Worm (Caenorhabditis elegans) whole organism, midembryonic: ENCODE data around the gene mec-17.

Source experiments
- T22C8.4 ChIP-seq: fragments of 200-800 bp; sonication (Bioruptor generic); IDR thresholded peaks from 2 replicates; pipeline ENCODE4 v1.3.6; 2022; ENCODE audit warnings: missing genetic modification characterization, missing compliant biosample characterization
- flt-1 ChIP-seq: fragments of 200-800 bp; sonication (Bioruptor generic); IDR thresholded peaks from 2 replicates; pipeline ENCODE4 v1.3.6; 2022; ENCODE audit warnings: missing genetic modification characterization, missing compliant biosample characterization
- klf-2 ChIP-seq: fragments of 200-800 bp; sonication (Bioruptor generic); conservative IDR thresholded peaks from 2 replicates; pipeline ENCODE4 v1.3.6; 2022; ENCODE audit warnings: missing genetic modification reagents, missing genetic modification characterization, missing compliant biosample characterization
- med-1 ChIP-seq: sonication (generic microtip); optimal IDR thresholded peaks from 2 replicates; lab custom pipeline; 2017; ENCODE audit warnings: missing genetic modification characterization, mild to moderate bottlenecking, missing compliant biosample characterization, antibody characterized with exemption, missing genetic modification reagents; ENCODE audit not compliant: insufficient read depth
- ref-1 ChIP-seq: fragments of 200-800 bp; sonication (Bioruptor generic); conservative IDR thresholded peaks from 2 replicates; pipeline ENCODE4 v1.3.6; 2022; ENCODE audit warnings: missing genetic modification reagents, missing genetic modification characterization, missing compliant biosample characterization
- tab-1 ChIP-seq: fragments of 200-800 bp; sonication (Bioruptor generic); IDR thresholded peaks from 2 replicates; pipeline ENCODE4 v1.3.6; 2022; ENCODE audit warnings: missing genetic modification characterization, missing compliant biosample characterization
- ztf-23 ChIP-seq: fragments of 200-800 bp; sonication (Bioruptor generic); IDR thresholded peaks from 2 replicates; pipeline ENCODE4 v1.3.6; 2022; ENCODE audit warnings: missing genetic modification reagents, missing genetic modification characterization, missing compliant biosample characterization
- ztf-29 ChIP-seq: fragments of 200-800 bp; sonication (Bioruptor generic); IDR thresholded peaks from 2 replicates; pipeline ENCODE4 v1.3.6; 2022; ENCODE audit warnings: missing genetic modification reagents, missing genetic modification characterization, missing compliant biosample characterization

DNA sequence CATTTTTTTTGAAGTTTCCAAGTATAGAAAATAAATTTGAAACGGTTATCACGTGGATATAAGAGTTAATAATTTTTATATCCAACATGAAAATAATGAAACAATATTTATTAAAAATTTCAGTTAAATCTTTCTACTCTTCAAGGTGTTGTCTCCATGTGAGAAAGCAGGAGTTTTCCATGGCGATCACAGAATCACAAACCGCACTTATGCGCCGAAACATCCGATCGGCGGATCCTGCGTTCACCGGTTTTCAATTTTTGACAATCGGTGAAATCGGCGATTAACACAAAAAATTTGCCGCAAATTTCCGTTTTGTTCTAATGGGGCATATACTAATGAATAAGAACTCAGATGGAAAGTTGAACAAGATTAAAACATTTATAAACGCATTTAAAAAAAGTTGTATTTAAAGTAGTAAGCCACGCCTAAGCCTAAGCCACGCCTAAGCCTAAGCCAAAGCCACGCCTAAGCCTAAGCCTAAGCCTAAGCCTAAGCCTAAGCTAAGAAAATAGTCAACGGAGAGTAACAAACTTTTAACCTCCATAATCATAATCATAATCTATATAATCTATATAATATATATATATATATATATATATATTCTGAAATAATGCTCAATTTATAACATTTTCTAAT is 35.2 kb upstream of the mec-17 start, which contains the start of gene C26B2.2:
- no peak for TF ChIP-seq flt-1
- no peak for TF ChIP-seq med-1 (GFP tag; lab: Kevin White, UChicago)
- no peak for TF ChIP-seq ref-1 (GFP tag; lab: Robert Waterston, UW)
- no peak for TF ChIP-seq tab-1 (GFP tag; lab: Robert Waterston, UW)
- no peak for TF ChIP-seq T22C8.4 (GFP tag; lab: Robert Waterston, UW)
- TF ChIP-seq ztf-29 (GFP tag; lab: Robert Waterston, UW), result no peak
- no peak for TF ChIP-seq klf-2 (GFP tag; lab: Robert Waterston, UW)
- no peak for TF ChIP-seq ztf-23 (GFP tag; lab: Robert Waterston, UW)
